Worm (Caenorhabditis elegans): ENCODE data around the gene srx-121.

- TF ChIP-seq nhr-6 (tag; optimal IDR thresholded peaks at IDR 0.05) (no peak), snpc-4 (tag; optimal IDR thresholded peaks at IDR 0.05) (no peak), lsy-2 (tag; optimal IDR thresholded peaks at IDR 0.05) (no peak), skn-1 (tag; optimal IDR thresholded peaks at IDR 0.05) (no peak), lin-13 (GFP tag; optimal IDR thresholded peaks at IDR 0.05) (no peak), nhr-237 (tag; optimal IDR thresholded peaks at IDR 0.05) (no peak), ama-1 (optimal IDR thresholded peaks at IDR 0.05) (no peak), lin-11 (tag; optimal IDR thresholded peaks at IDR 0.05) (no peak), unc-39 (tag; optimal IDR thresholded peaks at IDR 0.05) (no peak), blmp-1 (tag; optimal IDR thresholded peaks at IDR 0.05; ENCODE audit: insufficient read depth) (no peak), mdl-1 (tag; optimal IDR thresholded peaks at IDR 0.05) (no peak), ceh-16 (tag; optimal IDR thresholded peaks at IDR 0.05) (no peak), elt-3 (tag; optimal IDR thresholded peaks at IDR 0.05) (no peak), ztf-4 (tag; optimal IDR thresholded peaks at IDR 0.05) (no peak)
Observed at ce11 chrV:3351266-3351665, 21.3 kb downstream of the srx-121 start, which contains the start of gene str-63.

Measured in whole organism, L2 larva.